Worm (Caenorhabditis elegans): ENCODE data around the gene srh-115.
"Not testable (repeated sequence)": the region's sequence is repeated elsewhere in the genome, so short reads cannot be mapped to it uniquely, and the experiment has no call there.

Gene srh-115

ce11 chrV:17264855-17265254, 9.3 kb downstream of the srh-115 start, which contains the start of gene K10G4.3:
K10G4.3 (minus strand) TSS chrV:17264955.
- TF ChIP-seq tbx-9 (tag; optimal IDR thresholded peaks at IDR 0.05; ENCODE audit: borderline replicate concordance); aptf-3 (GFP tag; IDR thresholded peaks at IDR 0.05); egl-18 (GFP tag; IDR thresholded peaks at IDR 0.05): not testable (repeated sequence)

- TF ChIP-seq rec-8 (tag; optimal IDR thresholded peaks at IDR 0.05) (no peak), T07F8.4 (tag; optimal IDR thresholded peaks at IDR 0.05) (no peak), lin-26 (GFP tag; IDR thresholded peaks at IDR 0.05) (no peak), ztf-22 (GFP tag; optimal IDR thresholded peaks at IDR 0.05) (no peak), aptf-3 (GFP tag; IDR thresholded peaks at IDR 0.05) (no peak), bed-1 (GFP tag; IDR thresholded peaks at IDR 0.05) (no peak), lag-1 (GFP tag; IDR thresholded peaks at IDR 0.05) (no peak), F23B12.7 (tag; optimal IDR thresholded peaks at IDR 0.05; ENCODE audit: insufficient read depth) (no peak), him-1 (tag; optimal IDR thresholded peaks at IDR 0.05) (no peak), F33H1.4 (GFP tag; IDR thresholded peaks at IDR 0.05) (no peak), ama-1 (optimal IDR thresholded peaks at IDR 0.05) (no peak), ama-1 (GFP tag; optimal IDR thresholded peaks at IDR 0.05) (no peak), Y67H2A.10 (GFP tag; conservative IDR thresholded peaks at IDR 0.05) (no peak), die-1 (tag; optimal IDR thresholded peaks at IDR 0.05) (no peak)
Observed at ce11 chrV:17272112-17272511, 16.6 kb downstream of the srh-115 start.

- TF ChIP-seq F52B5.7 (tag; optimal IDR thresholded peaks at IDR 0.05) = no peak
- TF ChIP-seq F23B12.7 (tag; optimal IDR thresholded peaks at IDR 0.05; ENCODE audit: insufficient read depth) = no peak
- TF ChIP-seq ztf-18 (tag; optimal IDR thresholded peaks at IDR 0.05) = no peak
- TF ChIP-seq mxl-1 (tag; optimal IDR thresholded peaks at IDR 0.05) = no peak
- no peak for TF ChIP-seq unc-130 (GFP tag; optimal IDR thresholded peaks at IDR 0.05)
- no peak for TF ChIP-seq ztf-28 (GFP tag; IDR thresholded peaks at IDR 0.05)
- no peak for TF ChIP-seq nfya-2 (GFP tag; IDR thresholded peaks at IDR 0.05)
- no peak for TF ChIP-seq rec-8 (tag; optimal IDR thresholded peaks at IDR 0.05)
- no peak for TF ChIP-seq lin-26 (GFP tag; IDR thresholded peaks at IDR 0.05)
- no peak for TF ChIP-seq him-1 (tag; optimal IDR thresholded peaks at IDR 0.05)
- TF ChIP-seq ama-1 (optimal IDR thresholded peaks at IDR 0.05) = no peak
- TF ChIP-seq ama-1 (GFP tag; optimal IDR thresholded peaks at IDR 0.05) = no peak
Observed at ce11 chrV:17273249-17273648, 17.7 kb downstream of the srh-115 start, which contains the start of gene K10G4.10. K10G4.10 (plus strand) TSS chrV:17273549.

- TF ChIP-seq nfya-2 (GFP tag; IDR thresholded peaks at IDR 0.05) (no peak), ztf-3 (GFP tag; optimal IDR thresholded peaks at IDR 0.05) (no peak), ztf-28 (GFP tag; IDR thresholded peaks at IDR 0.05) (no peak), rpc-1 (optimal IDR thresholded peaks at IDR 0.05) (no peak), rpc-1 (tag; optimal IDR thresholded peaks at IDR 0.05) (no peak), lin-54 (GFP tag; optimal IDR thresholded peaks at IDR 0.05) (no peak), efl-1 (GFP tag; optimal IDR thresholded peaks at IDR 0.05) (no peak)
Observed at ce11 chrV:17284159-17284558, 28.6 kb downstream of the srh-115 start.

ce11 chrV:17292740-17293139, 37.2 kb downstream of the srh-115 start:
- TF ChIP-seq rpc-1 (optimal IDR thresholded peaks at IDR 0.05) (no peak), rpc-1 (tag; optimal IDR thresholded peaks at IDR 0.05) (no peak), Y53F4B.3 (GFP tag; IDR thresholded peaks at IDR 0.05) (no peak), ekl-4 (GFP tag; IDR thresholded peaks at IDR 0.05) (no peak), B0336.3 (GFP tag; IDR thresholded peaks at IDR 0.05) (no peak), ceh-58 (GFP tag; IDR thresholded peaks at IDR 0.05) (no peak), F22D6.2 (tag; optimal IDR thresholded peaks at IDR 0.05) (no peak), lsy-27 (tag; optimal IDR thresholded peaks at IDR 0.05; ENCODE audit: borderline replicate concordance, insufficient read depth) (no peak), lin-54 (GFP tag; optimal IDR thresholded peaks at IDR 0.05) (no peak), ceh-40 (GFP tag; IDR thresholded peaks at IDR 0.05) (no peak), zfh-2 (GFP tag; conservative IDR thresholded peaks at IDR 0.05) (no peak), rec-8 (tag; optimal IDR thresholded peaks at IDR 0.05) (no peak), unc-130 (GFP tag; optimal IDR thresholded peaks at IDR 0.05) (no peak), lag-1 (GFP tag; IDR thresholded peaks at IDR 0.05) (no peak), Y79H2A.3 (GFP tag; conservative IDR thresholded peaks at IDR 0.05) (no peak), ceh-100 (GFP tag; IDR thresholded peaks at IDR 0.05) (no peak)

Data from whole organism, young adult.